Worm (Caenorhabditis elegans): ENCODE measurements around the gene ent-5.

Gene ent-5

ce11 chrX:4620019-4620418 lies 29.0 kb downstream of the ent-5 start:
- TF ChIP-seq unc-62 (GFP tag; optimal IDR thresholded peaks at IDR 0.05) = no peak

- no peak for TF ChIP-seq unc-62 (GFP tag; optimal IDR thresholded peaks at IDR 0.05)
Measured at ce11 chrX:4619582-4619981, 29.4 kb downstream of the ent-5 start, which contains the start of gene pqn-65. pqn-65 (minus strand) TSS chrX:4619635.

ce11 chrX:4616832-4617231 lies 32.2 kb downstream of the ent-5 start:
- TF ChIP-seq unc-62 (GFP tag; optimal IDR thresholded peaks at IDR 0.05) = no peak

ce11 chrX:4615034-4615433 lies 34.0 kb downstream of the ent-5 start:
- no peak for TF ChIP-seq unc-62 (GFP tag; optimal IDR thresholded peaks at IDR 0.05)

- TF ChIP-seq unc-62 (GFP tag; optimal IDR thresholded peaks at IDR 0.05) = no peak
Measured at ce11 chrX:4609635-4610034, 39.4 kb downstream of the ent-5 start.

- no peak for TF ChIP-seq unc-62 (GFP tag; optimal IDR thresholded peaks at IDR 0.05)
Measured at ce11 chrX:4607300-4607699, 41.7 kb downstream of the ent-5 start.

ce11 chrX:4605828-4606227 lies 43.2 kb downstream of the ent-5 start, which contains the start of gene spat-3:
spat-3 (minus strand) TSS chrX:4605928.
- no peak for TF ChIP-seq unc-62 (GFP tag; optimal IDR thresholded peaks at IDR 0.05)

- TF ChIP-seq unc-62 (GFP tag; optimal IDR thresholded peaks at IDR 0.05) = no peak
Measured at ce11 chrX:4604185-4604584, 44.8 kb downstream of the ent-5 start.

- TF ChIP-seq unc-62 (GFP tag; optimal IDR thresholded peaks at IDR 0.05) = no peak
Measured at ce11 chrX:4600987-4601386, 48.0 kb downstream of the ent-5 start.

- no peak for TF ChIP-seq unc-62 (GFP tag; optimal IDR thresholded peaks at IDR 0.05)
Measured at ce11 chrX:4599526-4599925, 49.5 kb downstream of the ent-5 start.

Data from whole organism, dauer.